Fruit fly (Drosophila melanogaster): Measurements from ENCODE around the gene CG31496.

dm6 chr3R:7304455-7305088 is 40.3 kb upstream of the CG31496 start, which contains the start of gene CG42544:
- no peak for TF ChIP-seq Hr4 (GFP tag; optimal IDR thresholded peaks at IDR 0.05)
- no peak for TF ChIP-seq Sox14 (GFP tag; optimal IDR thresholded peaks at IDR 0.05)
- no peak for TF ChIP-seq salr (GFP tag; optimal IDR thresholded peaks at IDR 0.05)
- TF ChIP-seq CG7368 (GFP tag; optimal IDR thresholded peaks at IDR 0.05) = no peak
- no peak for TF ChIP-seq OdsH (GFP tag; optimal IDR thresholded peaks at IDR 0.05)
- no peak for TF ChIP-seq CG16779 (tag; optimal IDR thresholded peaks at IDR 0.05)
- TF ChIP-seq CG8119 (GFP tag; IDR thresholded peaks at IDR 0.05) = no peak
